Fruit fly (Drosophila melanogaster) whole organism, embryonic: ENCODE results near the gene Ctl1.

Experiments used
- Adf1 ChIP-seq: fragments of 200-800 bp; sonication (Bioruptor generic); IDR thresholded peaks from 2 replicates; pipeline ENCODE4 v1.3.6; 2022; ENCODE audit warnings: missing biosample characterization, missing genetic modification characterization
- CG7928 ChIP-seq: fragments of 200-800 bp; sonication (Bioruptor generic); optimal IDR thresholded peaks from 2 replicates; lab custom pipeline; 2017; ENCODE audit warnings: missing biosample characterization, mild to moderate bottlenecking, missing genetic modification characterization

DNA sequence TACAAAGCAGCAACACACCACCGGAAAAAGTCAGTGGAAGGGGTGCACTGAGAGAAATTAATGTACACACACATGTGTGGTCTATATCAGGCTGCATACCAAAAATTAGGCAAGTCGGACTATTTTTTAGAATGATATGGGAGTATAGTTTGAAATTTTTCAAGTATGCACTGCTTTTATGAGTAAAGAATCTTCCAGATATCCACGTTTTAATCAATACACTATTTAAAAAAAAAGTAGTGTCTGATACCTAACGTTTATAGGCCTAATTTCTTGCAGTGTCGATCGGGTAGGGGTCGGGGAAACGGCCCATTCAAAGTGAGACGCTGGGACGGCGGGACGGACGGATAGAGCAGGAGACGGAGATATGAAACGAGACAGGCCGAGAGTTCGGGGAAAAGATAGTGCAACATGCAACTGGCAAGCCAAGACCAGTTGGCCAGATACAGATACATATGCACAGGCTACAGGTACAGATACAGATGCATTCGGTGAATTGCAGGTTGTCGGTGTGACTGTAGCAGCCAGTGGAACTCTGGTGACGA is 47.3 kb upstream of the Ctl1 start:
- TF ChIP-seq Adf1 (GFP tag; lab: Robert Waterston, UW) (no peak), CG7928 (GFP tag; lab: Kevin White, UChicago) (no peak)
